Worm (Caenorhabditis elegans) whole organism, L3 larva: ENCODE measurements around the gene B0035.21.

Experiments used
- aly-2 ChIP-seq: fragments of 150-350 bp; optimal IDR thresholded peaks from 2 replicates; lab custom pipeline; 2014; ENCODE audit warnings: missing biosample characterization, missing genetic modification characterization
- ceh-28 ChIP-seq: fragments of 150-350 bp; optimal IDR thresholded peaks from 2 replicates; lab custom pipeline; 2014; ENCODE audit warnings: missing biosample characterization, missing genetic modification reagents, missing genetic modification characterization
- ceh-82 ChIP-seq: fragments of 150-350 bp; optimal IDR thresholded peaks from 2 replicates; lab custom pipeline; 2014; ENCODE audit warnings: missing biosample characterization, missing genetic modification characterization
- eor-1 ChIP-seq, 2 experiments: fragments of 150-350 bp; optimal IDR thresholded peaks; 2 replicates each; lab custom pipeline; 2014 to 2018; ENCODE audit warnings: missing biosample characterization in 2 of 2, missing genetic modification characterization in 2 of 2
- fos-1 ChIP-seq: fragments of 150-350 bp; optimal IDR thresholded peaks from 2 replicates; lab custom pipeline; 2014; ENCODE audit warnings: missing biosample characterization, missing genetic modification characterization
- mdl-1 ChIP-seq: fragments of 150-350 bp; optimal IDR thresholded peaks from 2 replicates; lab custom pipeline; 2014; ENCODE audit warnings: missing biosample characterization, missing genetic modification characterization
- nhr-12 ChIP-seq: fragments of 150-350 bp; optimal IDR thresholded peaks from 2 replicates; lab custom pipeline; 2014; ENCODE audit warnings: missing biosample characterization, missing genetic modification characterization
- nhr-237 ChIP-seq: fragments of 150-350 bp; optimal IDR thresholded peaks from 2 replicates; lab custom pipeline; 2014; ENCODE audit warnings: missing biosample characterization, missing genetic modification characterization
- nhr-25 ChIP-seq: sonication (generic microtip); optimal IDR thresholded peaks from 2 replicates; lab custom pipeline; 2017; ENCODE audit warnings: missing biosample characterization, missing genetic modification characterization
- nhr-67 ChIP-seq: fragments of 150-350 bp; optimal IDR thresholded peaks from 2 replicates; lab custom pipeline; 2014; ENCODE audit warnings: missing biosample characterization, missing genetic modification characterization
- snpc-4 ChIP-seq: fragments of 150-350 bp; optimal IDR thresholded peaks from 2 replicates; lab custom pipeline; 2014; ENCODE audit warnings: missing biosample characterization, missing genetic modification characterization
- unc-62 ChIP-seq: fragments of 150-350 bp; sonication (generic microtip); optimal IDR thresholded peaks from 4 replicates; lab custom pipeline; 2014; ENCODE audit warnings: missing biosample characterization, missing genetic modification reagents, missing genetic modification characterization

DNA sequence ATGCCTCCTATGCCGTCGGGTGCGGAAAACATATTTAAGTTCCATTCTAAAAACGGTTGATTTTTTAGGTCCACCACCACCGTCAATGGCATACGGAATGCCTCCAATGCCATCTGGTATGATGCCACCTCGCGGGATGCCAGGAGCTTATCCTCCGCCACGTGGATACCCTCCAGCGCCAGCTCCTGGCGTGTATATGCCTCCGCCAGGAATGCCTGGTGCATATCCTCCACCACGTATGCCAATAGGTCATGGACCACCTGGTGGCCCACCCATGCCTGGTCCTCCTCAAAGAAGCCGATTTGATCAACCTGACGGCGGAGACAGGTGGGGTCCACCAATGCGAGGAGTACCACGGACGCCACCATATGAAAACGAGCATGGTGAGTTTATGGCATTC is 15.6 kb upstream of the B0035.21 start:
- TF ChIP-seq nhr-25 (tag; lab: Kevin White, UChicago) (no peak), unc-62 (GFP tag; lab: Kevin White, UChicago) (no peak), mdl-1 (tag; lab: Kevin White, UChicago) (no peak), eor-1 (tag; optimal IDR thresholded peaks at IDR 0.05; lab: Kevin White, UChicago) (no peak), nhr-67 (tag; lab: Kevin White, UChicago) (no peak), fos-1 (tag; lab: Kevin White, UChicago) (no peak), nhr-237 (tag; lab: Kevin White, UChicago) (no peak), ceh-82 (tag; lab: Kevin White, UChicago) (no peak), ceh-28 (no peak), snpc-4 (no peak), nhr-12 (tag; lab: Kevin White, UChicago) (no peak), aly-2 (tag; lab: Kevin White, UChicago) (no peak)
